Fruit fly (Drosophila melanogaster): Measurements from ENCODE around the gene ChAT.

DNA sequence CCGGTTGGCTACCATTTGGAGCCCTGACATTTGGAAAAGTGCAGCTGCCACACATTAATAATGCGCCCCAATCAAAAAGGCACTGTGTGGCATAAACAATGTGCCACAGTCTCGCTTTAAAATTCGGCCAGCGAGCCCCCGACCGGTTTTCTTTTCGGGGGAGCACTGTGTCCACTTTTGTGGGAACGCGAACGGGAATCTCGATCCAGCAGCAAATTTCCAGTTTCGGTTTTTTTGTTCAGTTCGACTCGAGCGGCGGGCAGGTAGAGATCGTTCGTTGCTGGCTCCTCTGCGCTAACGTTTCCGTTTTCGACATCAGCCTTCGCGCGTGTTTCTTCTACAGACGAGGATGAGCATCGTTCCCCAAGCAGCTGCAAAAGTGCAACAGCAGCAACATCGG lies 36.1 kb upstream of the ChAT start, which contains the start of gene CG7702:
- TF ChIP-seq Pif1A (GFP tag; optimal IDR thresholded peaks at IDR 0.05), result no peak
- peak; percentile 73 for TF ChIP-seq EcR (GFP tag; optimal IDR thresholded peaks at IDR 0.05)
- no peak for TF ChIP-seq CG32121 (GFP tag; IDR thresholded peaks at IDR 0.05)
- TF ChIP-seq CG14655 (GFP tag; optimal IDR thresholded peaks at IDR 0.05), result no peak
- TF ChIP-seq D1 (tag; optimal IDR thresholded peaks at IDR 0.05), result no peak
- peak; percentile 27; the same call in 1 of the 2 replicates for TF ChIP-seq Ets98B (GFP tag; IDR thresholded peaks at IDR 0.05)

Measured in whole organism, pupa.